Worm (Caenorhabditis elegans) whole organism, L2 larva: ENCODE measurements around the gene rei-2.

Experiments
- C34F6.9 ChIP-seq: fragments of 150-350 bp; optimal IDR thresholded peaks from 2 replicates; lab custom pipeline; 2014; ENCODE audit warnings: missing biosample characterization, missing genetic modification characterization
- Y55F3AM.14 ChIP-seq: fragments of 200-800 bp; sonication (Bioruptor generic); optimal IDR thresholded peaks from 2 replicates; lab custom pipeline; 2018; ENCODE audit warnings: mild to moderate bottlenecking, missing genetic modification characterization, missing compliant biosample characterization
- aly-2 ChIP-seq: fragments of 150-350 bp; optimal IDR thresholded peaks from 2 replicates; lab custom pipeline; 2014; ENCODE audit warnings: missing biosample characterization, missing genetic modification characterization
- ceh-82 ChIP-seq: fragments of 150-350 bp; optimal IDR thresholded peaks from 2 replicates; lab custom pipeline; 2014; ENCODE audit warnings: missing biosample characterization, missing genetic modification characterization
- lin-13 ChIP-seq: fragments of 150-350 bp; optimal IDR thresholded peaks from 2 replicates; lab custom pipeline; 2014; ENCODE audit warnings: missing biosample characterization, missing genetic modification reagents, missing genetic modification characterization
- lin-39 ChIP-seq: fragments of 150-350 bp; optimal IDR thresholded peaks from 2 replicates; lab custom pipeline; 2014; ENCODE audit warnings: missing biosample characterization, missing genetic modification reagents, missing genetic modification characterization
- lsy-2 ChIP-seq, 2 experiments: fragments of 150-350 bp in 1 of 2; sonication (generic microtip) in 1 of 2; optimal IDR thresholded peaks; 2 replicates each; lab custom pipeline; 2014 to 2017; ENCODE audit warnings: missing biosample characterization in 2 of 2, missing genetic modification characterization in 2 of 2
- mab-5 ChIP-seq: fragments of 150-350 bp; optimal IDR thresholded peaks from 2 replicates; lab custom pipeline; 2014; ENCODE audit warnings: missing biosample characterization, missing genetic modification characterization
- nhr-23 ChIP-seq: fragments of 150-350 bp; optimal IDR thresholded peaks from 2 replicates; lab custom pipeline; 2014; ENCODE audit warnings: missing biosample characterization, missing genetic modification reagents, missing genetic modification characterization
- nhr-77 ChIP-seq: fragments of 150-350 bp; optimal IDR thresholded peaks from 2 replicates; lab custom pipeline; 2014; ENCODE audit warnings: missing biosample characterization, missing genetic modification characterization
- peb-1 ChIP-seq: fragments of 150-350 bp; optimal IDR thresholded peaks from 2 replicates; lab custom pipeline; 2014; ENCODE audit warnings: missing biosample characterization, missing genetic modification characterization
- unc-39 ChIP-seq: fragments of 150-350 bp; optimal IDR thresholded peaks from 2 replicates; lab custom pipeline; 2014; ENCODE audit warnings: missing biosample characterization, missing genetic modification characterization
- zag-1 ChIP-seq: fragments of 150-350 bp; optimal IDR thresholded peaks from 2 replicates; lab custom pipeline; 2014; ENCODE audit warnings: missing biosample characterization, missing genetic modification characterization

DNA sequence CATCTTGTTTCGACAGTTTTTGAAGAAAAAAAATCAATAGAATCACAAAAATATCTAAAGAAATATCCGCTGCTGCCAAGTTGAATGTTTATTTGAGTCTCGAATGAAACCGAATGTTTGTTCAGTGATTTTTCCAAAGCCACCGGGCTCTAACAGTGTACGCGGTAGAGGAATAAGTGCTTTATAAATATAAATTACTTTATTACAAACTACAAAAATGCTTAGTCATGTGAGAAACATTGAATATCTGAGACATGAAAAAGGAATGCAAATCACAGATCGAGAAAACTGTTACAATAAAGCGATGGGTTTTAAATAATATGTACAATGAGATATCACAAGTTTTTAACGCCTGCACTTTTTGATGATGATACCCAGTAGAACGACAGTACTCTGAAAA, 49.6 kb downstream of the rei-2 start, which contains the start of gene F55A4.7:
- no peak for TF ChIP-seq ceh-82
- TF ChIP-seq peb-1 (tag; lab: Kevin White, UChicago), result no peak
- no peak for TF ChIP-seq lin-39 (tag; lab: Kevin White, UChicago)
- TF ChIP-seq lsy-2 (tag; optimal IDR thresholded peaks at IDR 0.05; lab: Kevin White, UChicago), result no peak
- no peak for TF ChIP-seq Y55F3AM.14 (GFP tag; lab: Kevin White, UChicago)
- no peak for TF ChIP-seq zag-1
- TF ChIP-seq unc-39 (tag; lab: Kevin White, UChicago), result no peak
- no peak for TF ChIP-seq mab-5 (tag; lab: Kevin White, UChicago)
- TF ChIP-seq nhr-23, result no peak
- no peak for TF ChIP-seq lin-13 (GFP tag; lab: Kevin White, UChicago)
- TF ChIP-seq C34F6.9 (tag; lab: Kevin White, UChicago), result no peak
- TF ChIP-seq aly-2 (tag; lab: Kevin White, UChicago), result no peak
- no peak for TF ChIP-seq nhr-77
